Worm (Caenorhabditis elegans) whole organism, late embryonic: Measurements from ENCODE around the gene cyp-33D1.

Source experiments
- C08G9.2 ChIP-seq: sonication (generic microtip); optimal IDR thresholded peaks from 2 replicates; lab custom pipeline; 2016; ENCODE audit warnings: mild to moderate bottlenecking, missing genetic modification characterization, moderate library complexity, missing compliant biosample characterization
- ahr-1 ChIP-seq: sonication (generic microtip); optimal IDR thresholded peaks from 2 replicates; lab custom pipeline; 2016; ENCODE audit warnings: missing genetic modification characterization, missing compliant biosample characterization
- nfya-1 ChIP-seq: sonication (generic microtip); optimal IDR thresholded peaks from 2 replicates; lab custom pipeline; 2017; ENCODE audit warnings: missing genetic modification characterization, mild to moderate bottlenecking, missing compliant biosample characterization, antibody characterized with exemption, moderate library complexity
- ref-2 ChIP-seq: sonication (generic microtip); optimal IDR thresholded peaks from 2 replicates; lab custom pipeline; 2016; ENCODE audit warnings: missing genetic modification characterization, missing compliant biosample characterization
- rnt-1 ChIP-seq: sonication (generic microtip); optimal IDR thresholded peaks from 2 replicates; lab custom pipeline; 2016; ENCODE audit warnings: missing genetic modification characterization, missing compliant biosample characterization

ce11 chrV:16169026-16169425, 6.6 kb downstream of the cyp-33D1 start, which contains the start of gene str-111:
- TF ChIP-seq ref-2 (tag; lab: Kevin White, UChicago) (no peak), ahr-1 (no peak), rnt-1 (no peak), nfya-1 (tag; lab: Kevin White, UChicago) (no peak), C08G9.2 (tag; lab: Kevin White, UChicago) (no peak)
